Worm (Caenorhabditis elegans) whole organism, early embryonic: ENCODE results near the gene fbxb-74.

ENCODE experiments used
- B0310.2 ChIP-seq: sonication (generic microtip); optimal IDR thresholded peaks from 2 replicates; lab custom pipeline; 2016; ENCODE audit warnings: mild to moderate bottlenecking, missing genetic modification characterization, missing compliant biosample characterization
- F13C5.2 ChIP-seq: sonication (generic microtip); optimal IDR thresholded peaks from 2 replicates; lab custom pipeline; 2017; ENCODE audit warnings: mild to moderate bottlenecking, missing genetic modification characterization, inconsistent platforms, missing compliant biosample characterization
- aly-1 ChIP-seq: sonication (generic microtip); optimal IDR thresholded peaks from 2 replicates; lab custom pipeline; 2016; ENCODE audit warnings: missing genetic modification characterization, missing compliant biosample characterization
- ama-1 ChIP-seq: fragments of 150-350 bp; optimal IDR thresholded peaks from 2 replicates; lab custom pipeline; 2014
- ceh-13 ChIP-seq: fragments of 200-800 bp; sonication (Bioruptor generic); optimal IDR thresholded peaks from 2 replicates; lab custom pipeline; 2018; ENCODE audit warnings: mild to moderate bottlenecking, missing genetic modification characterization, missing compliant biosample characterization
- ceh-36 ChIP-seq: sonication (generic microtip); optimal IDR thresholded peaks from 2 replicates; lab custom pipeline; 2016; ENCODE audit warnings: missing genetic modification characterization, inconsistent platforms, missing compliant biosample characterization
- ets-7 ChIP-seq: sonication (generic microtip); optimal IDR thresholded peaks from 2 replicates; lab custom pipeline; 2016; ENCODE audit warnings: missing genotype, missing genetic modification characterization, missing compliant biosample characterization
- flt-1 ChIP-seq: fragments of 200-800 bp; sonication (Bioruptor generic); IDR thresholded peaks from 2 replicates; pipeline ENCODE4 v1.3.6; 2022; ENCODE audit warnings: missing genetic modification characterization, missing compliant biosample characterization
- hmbx-1 ChIP-seq: sonication (generic microtip); optimal IDR thresholded peaks from 2 replicates; lab custom pipeline; 2016; ENCODE audit warnings: mild to moderate bottlenecking, missing genetic modification characterization, missing compliant biosample characterization
- hmg-4 ChIP-seq: fragments of 200-800 bp; sonication (Bioruptor generic); optimal IDR thresholded peaks from 2 replicates; lab custom pipeline; 2018; ENCODE audit warnings: mild to moderate bottlenecking, missing genetic modification characterization, missing compliant biosample characterization
- hnd-1 ChIP-seq: sonication (generic microtip); optimal IDR thresholded peaks from 2 replicates; lab custom pipeline; 2016; ENCODE audit warnings: missing genetic modification characterization, missing compliant biosample characterization
- pes-1 ChIP-seq: fragments of 200-800 bp; sonication (Bioruptor generic); IDR thresholded peaks from 2 replicates; pipeline ENCODE4 v1.3.6; 2022; ENCODE audit warnings: missing genetic modification reagents, missing genetic modification characterization, missing compliant biosample characterization
- scrt-1 ChIP-seq: fragments of 200-800 bp; sonication (Bioruptor generic); IDR thresholded peaks from 2 replicates; pipeline ENCODE4 v1.3.6; 2022; ENCODE audit warnings: missing genetic modification characterization, missing compliant biosample characterization
- sea-1 ChIP-seq: fragments of 200-800 bp; sonication (Bioruptor generic); conservative IDR thresholded peaks from 2 replicates; pipeline ENCODE4 v1.3.6; 2022; ENCODE audit warnings: missing genetic modification characterization, missing compliant biosample characterization
- tbx-11 ChIP-seq: fragments of 200-800 bp; sonication (Bioruptor generic); IDR thresholded peaks from 2 replicates; pipeline ENCODE4 v1.3.6; 2022; ENCODE audit warnings: missing genetic modification characterization, missing compliant biosample characterization
- tbx-37 ChIP-seq: fragments of 200-800 bp; sonication (Bioruptor generic); conservative IDR thresholded peaks from 2 replicates; pipeline ENCODE4 v1.3.6; 2022; ENCODE audit warnings: missing genetic modification reagents, missing genetic modification characterization, missing compliant biosample characterization
- tra-4 ChIP-seq: sonication (generic microtip); optimal IDR thresholded peaks from 2 replicates; lab custom pipeline; 2017; ENCODE audit warnings: missing genetic modification characterization, missing compliant biosample characterization

fbxb-74 gene

DNA sequence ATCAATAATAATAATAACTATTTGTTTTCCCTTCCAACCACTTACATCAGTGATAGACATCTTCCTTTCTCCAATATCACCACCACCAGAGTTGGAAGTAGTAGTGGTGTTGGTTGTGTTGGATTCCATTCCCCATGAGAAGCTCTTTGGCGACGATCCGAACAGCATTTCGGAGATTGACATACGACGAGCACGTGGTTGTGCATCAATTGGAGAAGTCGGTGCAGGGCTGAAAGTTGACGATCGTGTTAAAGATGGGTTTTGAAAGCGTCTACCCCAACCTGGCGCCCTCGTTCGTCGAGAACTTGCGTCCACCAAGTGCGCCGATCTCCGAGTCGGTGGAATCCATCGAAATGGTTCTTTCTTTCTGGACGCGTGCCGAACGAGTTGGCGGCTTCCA, 30.0 kb upstream of the fbxb-74 start:
- TF ChIP-seq F13C5.2 (tag; lab: Kevin White, UChicago) = no peak
- no peak for TF ChIP-seq flt-1 (GFP tag; lab: Robert Waterston, UW)
- TF ChIP-seq scrt-1 (GFP tag; lab: Robert Waterston, UW) = no peak
- TF ChIP-seq aly-1 = no peak
- no peak for TF ChIP-seq ets-7
- TF ChIP-seq tbx-11 (GFP tag; lab: Robert Waterston, UW) = no peak
- TF ChIP-seq B0310.2 (tag; lab: Kevin White, UChicago) = no peak
- TF ChIP-seq hnd-1 = no peak
- TF ChIP-seq ama-1 (lab: Kevin White, UChicago) = no peak
- TF ChIP-seq sea-1 (GFP tag; lab: Robert Waterston, UW) = no peak
- no peak for TF ChIP-seq ceh-36 (tag; lab: Kevin White, UChicago)
- TF ChIP-seq tbx-37 (GFP tag; lab: Robert Waterston, UW) = no peak
- TF ChIP-seq hmbx-1 (tag; lab: Kevin White, UChicago) = no peak
- no peak for TF ChIP-seq ceh-13 (GFP tag; lab: Kevin White, UChicago)

- TF ChIP-seq hnd-1 (no peak), flt-1 (GFP tag; lab: Robert Waterston, UW) (no peak), pes-1 (no peak), tbx-37 (GFP tag; lab: Robert Waterston, UW) (no peak), F13C5.2 (tag; lab: Kevin White, UChicago) (no peak)
These were observed 29.1 kb upstream of the fbxb-74 start for ce11 chrIV:4468046-4468727.

- TF ChIP-seq hmg-4 (GFP tag; lab: Kevin White, UChicago) (no peak), pes-1 (no peak), hnd-1 (no peak), flt-1 (GFP tag; lab: Robert Waterston, UW) (no peak), ama-1 (lab: Kevin White, UChicago) (no peak), sea-1 (GFP tag; lab: Robert Waterston, UW) (no peak), tbx-11 (GFP tag; lab: Robert Waterston, UW) (no peak), B0310.2 (tag; lab: Kevin White, UChicago) (no peak), tra-4 (tag; lab: Kevin White, UChicago) (no peak), ceh-36 (tag; lab: Kevin White, UChicago) (no peak)
These were observed 26.1 kb upstream of the fbxb-74 start, which contains the start of gene M01H9.5 for ce11 chrIV:4465184-4465583. M01H9.5 (plus strand) TSS chrIV:4465484.

ce11 chrIV:4463132-4463531, 24.0 kb upstream of the fbxb-74 start, which contains the start of gene M01H9.2:
M01H9.2 (minus strand) TSS chrIV:4463232.
- TF ChIP-seq hnd-1 (no peak), hmg-4 (GFP tag; lab: Kevin White, UChicago) (no peak), ceh-13 (GFP tag; lab: Kevin White, UChicago) (no peak), B0310.2 (tag; lab: Kevin White, UChicago) (no peak), ceh-36 (tag; lab: Kevin White, UChicago) (no peak), ets-7 (no peak), sea-1 (GFP tag; lab: Robert Waterston, UW) (no peak), scrt-1 (GFP tag; lab: Robert Waterston, UW) (no peak), aly-1 (no peak), flt-1 (GFP tag; lab: Robert Waterston, UW) (no peak), pes-1 (no peak), ama-1 (lab: Kevin White, UChicago) (no peak), tbx-11 (GFP tag; lab: Robert Waterston, UW) (no peak), F13C5.2 (tag; lab: Kevin White, UChicago) (no peak)

DNA sequence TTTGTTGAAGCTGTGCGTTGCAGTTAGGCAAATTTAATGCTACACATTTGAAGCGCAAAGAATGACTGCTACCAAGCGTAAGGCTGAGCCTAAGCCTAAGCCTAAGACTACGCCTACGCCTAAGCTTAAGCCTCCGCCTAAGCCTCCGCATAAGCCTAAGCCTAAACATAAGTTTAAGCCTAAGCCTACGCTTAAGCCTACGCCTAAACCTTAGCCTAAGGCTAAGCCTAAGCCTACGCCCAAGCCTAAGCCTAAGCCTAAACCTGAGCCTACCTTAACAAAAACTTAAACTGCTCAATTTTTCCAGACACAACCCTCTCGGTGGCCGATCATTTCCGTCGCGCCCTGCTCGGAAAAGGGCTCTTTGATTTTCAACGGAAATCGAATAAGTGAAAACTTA, 20.3 kb upstream of the fbxb-74 start:
- TF ChIP-seq pes-1 = no peak
- peak; percentile 51 for TF ChIP-seq ceh-36 (tag; lab: Kevin White, UChicago)
- no peak for TF ChIP-seq tbx-11 (GFP tag; lab: Robert Waterston, UW)
- no peak for TF ChIP-seq sea-1 (GFP tag; lab: Robert Waterston, UW)
- TF ChIP-seq F13C5.2 (tag; lab: Kevin White, UChicago) = no peak
- no peak for TF ChIP-seq hmg-4 (GFP tag; lab: Kevin White, UChicago)
- TF ChIP-seq tra-4 (tag; lab: Kevin White, UChicago) = no peak
- no peak for TF ChIP-seq hnd-1

- no peak for TF ChIP-seq hmg-4 (GFP tag; lab: Kevin White, UChicago)
These were observed 17.6 kb upstream of the fbxb-74 start for ce11 chrIV:4456658-4457057.

ce11 chrIV:4454330-4455173, 15.5 kb upstream of the fbxb-74 start, which contains the start of gene R08C7.11:
R08C7.11 (minus strand) TSS chrIV:4454937.
- TF ChIP-seq ceh-13 (GFP tag; lab: Kevin White, UChicago) (no peak), hnd-1 (no peak), flt-1 (GFP tag; lab: Robert Waterston, UW) (no peak), hmg-4 (GFP tag; lab: Kevin White, UChicago) (peak; percentile 48)

DNA sequence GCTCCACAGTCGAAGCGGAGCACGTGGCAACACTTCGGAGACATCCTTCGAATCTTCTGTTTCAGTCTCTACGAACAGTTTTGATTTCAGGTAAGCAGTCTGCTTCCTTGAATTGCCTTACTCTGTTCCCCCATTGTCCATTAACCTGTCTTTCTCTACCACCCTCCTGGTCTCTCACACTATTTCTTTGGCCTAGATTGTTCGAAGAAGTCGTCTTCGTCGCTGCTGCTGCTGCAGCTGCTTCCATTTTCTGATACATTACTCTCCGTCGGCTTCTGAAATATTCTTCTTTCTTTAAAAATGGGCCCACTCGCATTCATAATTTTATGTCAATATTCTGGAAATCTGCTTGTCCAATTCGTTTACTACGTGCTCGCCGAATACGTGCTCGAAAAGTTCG, 12.5 kb upstream of the fbxb-74 start, which contains the start of gene R08C7.1:
Gene R08C7.1 (plus strand): TSS at position 301 of the 400 bp plus-strand sequence.
- TF ChIP-seq tra-4 (tag; lab: Kevin White, UChicago) (no peak), hmbx-1 (tag; lab: Kevin White, UChicago) (no peak), B0310.2 (tag; lab: Kevin White, UChicago) (no peak), ceh-13 (GFP tag; lab: Kevin White, UChicago) (no peak), scrt-1 (GFP tag; lab: Robert Waterston, UW) (no peak), pes-1 (no peak), sea-1 (GFP tag; lab: Robert Waterston, UW) (no peak), ets-7 (no peak), ama-1 (lab: Kevin White, UChicago) (no peak), tbx-11 (GFP tag; lab: Robert Waterston, UW) (no peak), F13C5.2 (tag; lab: Kevin White, UChicago) (no peak), hmg-4 (GFP tag; lab: Kevin White, UChicago) (no peak), aly-1 (no peak), tbx-37 (GFP tag; lab: Robert Waterston, UW) (no peak)
